Fruit fly (Drosophila melanogaster) whole organism, adult: Measurements from ENCODE around the gene CG18088.

Experiments used
- CG11617 ChIP-seq: fragments of 200-800 bp; sonication (Bioruptor generic); optimal IDR thresholded peaks from 2 replicates; lab custom pipeline; 2017; ENCODE audit warnings: mild to moderate bottlenecking, missing biosample characterization, missing genetic modification reagents, missing genetic modification characterization
- CG12768 ChIP-seq: fragments of 200-800 bp; sonication (Bioruptor generic); optimal IDR thresholded peaks from 2 replicates; lab custom pipeline; 2017; ENCODE audit warnings: missing biosample characterization, missing genetic modification characterization, mild to moderate bottlenecking, moderate library complexity, missing genetic modification reagents
- CG1620 ChIP-seq: fragments of 200-800 bp; sonication (Bioruptor generic); optimal IDR thresholded peaks from 2 replicates; lab custom pipeline; 2016; ENCODE audit warnings: missing biosample characterization, missing genetic modification characterization
- CG5204 ChIP-seq: fragments of 200-800 bp; sonication (Bioruptor generic); optimal IDR thresholded peaks from 2 replicates; lab custom pipeline; 2016; ENCODE audit warnings: missing biosample characterization, missing genetic modification characterization
- CG7045 ChIP-seq: fragments of 200-800 bp; sonication (Bioruptor generic); optimal IDR thresholded peaks from 2 replicates; lab custom pipeline; 2017; ENCODE audit warnings: missing biosample characterization, mild to moderate bottlenecking, missing genetic modification characterization
- Clk ChIP-seq: fragments of 200-800 bp; sonication (Bioruptor generic); optimal IDR thresholded peaks from 2 replicates; lab custom pipeline; 2017; ENCODE audit warnings: missing biosample characterization, missing genetic modification characterization
- Crg-1 ChIP-seq: fragments of 200-800 bp; sonication (Bioruptor generic); optimal IDR thresholded peaks from 2 replicates; lab custom pipeline; 2016; ENCODE audit warnings: missing biosample characterization, missing genetic modification characterization
- bab1 ChIP-seq: fragments of 200-800 bp; sonication (Bioruptor generic); optimal IDR thresholded peaks from 3 replicates; lab custom pipeline; 2019; ENCODE audit warnings: missing biosample characterization, mild to moderate bottlenecking, missing genetic modification characterization, moderate library complexity
- cic ChIP-seq: fragments of 200-800 bp; sonication (Bioruptor generic); optimal IDR thresholded peaks from 2 replicates; lab custom pipeline; 2017; ENCODE audit warnings: missing biosample characterization, mild to moderate bottlenecking, missing genetic modification characterization, moderate library complexity
- cnc ChIP-seq, 2 experiments: fragments of >200 bp; optimal IDR thresholded peaks; 2 replicates each; lab custom pipeline; 2017
- kay ChIP-seq: fragments of 200-800 bp; sonication (Bioruptor generic); peaks from one replicate; lab custom pipeline; 2016; ENCODE audit warnings: missing biosample characterization, missing genetic modification characterization, borderline replicate concordance
- ovo ChIP-seq: fragments of 200-800 bp; sonication (Bioruptor generic); optimal IDR thresholded peaks from 2 replicates; lab custom pipeline; 2016; ENCODE audit warnings: missing biosample characterization, missing genetic modification characterization
- pad ChIP-seq: fragments of 200-800 bp; sonication (Bioruptor generic); optimal IDR thresholded peaks from 3 replicates; lab custom pipeline; 2017; ENCODE audit warnings: missing biosample characterization, missing genetic modification characterization, mild to moderate bottlenecking, moderate library complexity, missing genetic modification reagents

- TF ChIP-seq bab1 (no peak), cnc (optimal IDR thresholded peaks at IDR 0.05; lab: Kevin White, UChicago) (no peak), cic (GFP tag; lab: Kevin White, UChicago) (no peak), CG7045 (GFP tag; lab: Kevin White, UChicago) (no peak), CG1620 (no peak), kay (GFP tag; lab: Kevin White, UChicago) (no peak), pad (GFP tag; lab: Kevin White, UChicago) (no peak), CG12768 (no peak), CG5204 (GFP tag; lab: Kevin White, UChicago) (no peak), ovo (no peak), Clk (no peak), CG11617 (no peak), Crg-1 (GFP tag; lab: Kevin White, UChicago) (no peak)
Observed at dm6 chr2L:9013968-9014367, 46.6 kb downstream of the CG18088 start, which contains the start of gene Rcd-1r.
